Fruit fly (Drosophila melanogaster): Measurements from ENCODE around the gene CG46467.

The CG46467 gene

dm6 chr3R:9878026-9878997, 3.8 kb downstream of the CG46467 start:
- no peak for TF ChIP-seq noc (tag; optimal IDR thresholded peaks at IDR 0.05)

DNA sequence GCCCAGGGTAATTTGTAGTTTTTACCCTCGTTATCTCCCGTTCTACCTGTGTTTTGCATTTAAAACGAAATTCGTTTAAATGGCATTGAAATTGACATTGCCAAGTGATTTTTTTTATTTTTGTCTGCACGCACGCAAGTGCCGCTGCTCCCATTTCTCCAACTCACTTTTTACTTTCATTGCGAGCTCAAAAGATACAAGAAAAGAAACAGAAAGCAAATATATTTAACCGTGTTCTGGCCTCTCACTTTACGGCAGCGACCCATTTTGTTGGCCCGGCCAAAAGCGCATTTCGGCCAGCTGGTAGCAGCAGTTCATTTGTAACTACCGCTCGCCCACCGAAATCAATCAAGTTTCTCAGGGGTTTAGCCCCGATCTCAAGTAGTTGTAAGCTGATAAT, 4.8 kb downstream of the CG46467 start:
- TF ChIP-seq noc (tag; optimal IDR thresholded peaks at IDR 0.05), result no peak

DNA sequence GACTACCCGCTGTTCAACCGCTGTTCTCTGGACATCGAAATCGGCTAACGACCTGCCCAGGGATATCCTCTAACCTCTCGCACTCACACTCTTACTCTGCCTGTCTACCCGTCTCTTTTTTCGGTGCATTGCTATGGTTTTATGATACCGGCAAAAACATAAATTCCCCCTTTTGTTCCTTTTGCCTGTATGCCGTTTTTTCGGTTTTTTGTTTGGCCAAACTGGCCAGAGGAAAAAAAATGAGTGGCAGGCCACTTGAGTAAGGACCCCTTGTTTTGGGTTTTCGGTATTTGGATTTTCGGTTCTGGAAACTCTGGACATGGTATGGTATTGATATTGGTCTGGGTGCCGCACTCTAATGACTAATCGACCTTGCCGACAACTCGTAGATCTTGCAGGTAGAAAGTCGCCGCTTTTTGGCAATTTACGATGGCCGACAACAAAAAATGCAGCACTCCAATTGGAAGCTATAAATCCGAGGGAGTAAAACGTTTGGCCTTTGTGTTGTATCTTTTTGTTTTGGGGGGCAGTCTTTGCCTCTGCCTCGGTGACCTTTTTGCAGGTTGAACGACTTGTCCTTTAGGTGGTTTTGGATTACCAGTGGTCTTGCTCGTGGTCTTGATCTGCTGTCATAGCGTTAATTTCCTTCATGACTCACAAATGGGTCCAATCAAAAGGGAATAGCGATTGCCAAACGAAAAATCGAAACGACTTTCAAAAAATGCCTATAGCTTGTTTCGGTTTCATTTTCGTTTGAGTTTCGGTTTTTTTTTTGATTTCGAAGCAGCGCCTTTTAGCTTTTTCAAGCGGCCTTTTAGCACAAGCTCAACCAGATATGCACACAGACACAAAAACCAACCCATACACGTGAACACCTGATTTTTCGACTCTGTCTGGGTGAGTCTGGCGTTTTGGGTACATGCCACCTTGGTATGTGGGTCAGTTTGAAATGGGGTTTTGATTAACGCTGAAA, 5.7 kb downstream of the CG46467 start:
- no peak for TF ChIP-seq noc (tag; optimal IDR thresholded peaks at IDR 0.05)

DNA sequence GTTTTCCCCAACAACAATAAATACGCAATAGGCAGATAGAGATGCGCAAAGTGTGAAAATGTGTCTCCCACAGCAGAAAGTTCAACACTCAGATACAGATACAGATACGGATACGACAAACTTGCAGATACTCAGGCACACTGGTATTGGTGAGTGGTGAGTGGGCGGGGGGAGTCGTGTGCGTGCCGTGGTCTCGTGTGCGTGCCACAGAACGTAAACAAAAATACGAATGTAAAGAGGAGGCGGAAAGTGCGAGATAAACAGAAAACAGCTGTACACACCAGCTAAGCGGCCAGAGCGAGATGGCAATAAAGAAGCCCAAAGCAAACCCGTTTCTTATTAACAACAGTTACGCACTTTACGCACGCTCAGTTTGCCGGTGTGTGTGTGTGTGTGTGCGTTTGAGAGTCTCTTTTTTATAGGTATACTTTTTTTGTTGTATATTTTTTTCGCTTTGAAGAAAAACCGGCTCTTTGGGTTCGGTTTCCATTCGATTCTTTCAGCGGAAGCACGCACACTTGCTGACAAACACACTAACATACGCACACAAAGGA, 6.9 kb downstream of the CG46467 start:
- peak; percentile 44 for TF ChIP-seq noc (tag; optimal IDR thresholded peaks at IDR 0.05)

- no peak for TF ChIP-seq noc (tag; optimal IDR thresholded peaks at IDR 0.05)
Measured at dm6 chr3R:9882019-9882418, 7.5 kb downstream of the CG46467 start.

DNA sequence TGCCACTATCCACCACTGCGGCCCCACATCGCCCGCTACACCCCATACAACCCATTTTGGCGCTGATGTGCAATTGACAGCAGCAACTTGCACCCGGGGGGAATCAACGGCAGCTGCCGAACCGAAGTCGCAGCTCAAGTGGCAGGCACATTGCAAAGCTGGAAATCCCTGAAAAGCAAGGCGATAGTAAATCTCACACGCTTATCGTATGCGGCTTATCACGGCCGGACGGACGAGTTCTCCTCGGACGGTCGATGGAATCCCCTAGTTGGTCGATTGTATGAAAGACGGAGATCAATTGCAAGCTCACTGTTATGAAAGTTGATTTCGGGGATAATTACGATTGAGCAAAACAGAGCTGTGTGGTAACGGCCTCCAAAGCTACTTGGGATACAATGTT, 8.3 kb downstream of the CG46467 start:
- TF ChIP-seq noc (tag; optimal IDR thresholded peaks at IDR 0.05), result no peak

dm6 chr3R:9883248-9883939, 8.9 kb downstream of the CG46467 start:
- TF ChIP-seq noc (tag; optimal IDR thresholded peaks at IDR 0.05), result no peak

DNA sequence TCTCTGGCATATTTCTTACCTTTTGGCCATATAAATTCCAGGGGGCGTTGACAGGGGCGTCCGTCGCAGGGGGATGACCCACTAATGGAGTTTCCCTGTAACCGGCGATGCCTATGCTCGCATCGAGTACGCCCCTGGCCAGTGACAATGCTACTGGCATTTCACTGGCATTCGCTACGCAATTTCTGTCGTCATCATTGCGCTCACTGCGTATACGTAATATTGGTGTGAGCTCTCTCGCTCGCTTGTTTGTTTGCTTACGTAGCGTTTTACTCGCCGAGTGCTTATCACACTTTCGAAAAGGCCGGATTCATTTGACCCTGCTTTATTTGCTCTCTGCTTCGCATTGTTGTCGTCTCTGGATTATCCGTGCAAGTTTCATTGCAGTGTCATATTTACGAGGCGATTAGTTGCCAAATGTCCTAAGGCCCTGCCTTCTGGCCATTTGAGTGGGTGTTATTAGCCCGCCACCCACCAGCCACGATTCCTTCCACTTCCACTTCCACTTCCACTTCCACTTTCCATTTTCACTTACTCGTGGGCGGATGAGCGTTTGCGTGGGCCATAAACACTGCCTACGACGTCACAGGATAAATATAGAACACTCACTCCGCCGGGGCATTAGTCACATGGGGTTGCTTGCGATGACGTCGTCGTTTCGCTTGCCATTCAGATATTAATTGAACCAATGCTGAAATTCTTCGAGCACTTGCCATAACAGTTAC, 10.1 kb downstream of the CG46467 start:
- TF ChIP-seq noc (tag; optimal IDR thresholded peaks at IDR 0.05), result peak; percentile 30

dm6 chr3R:9885464-9886340, 11.2 kb downstream of the CG46467 start:
- no peak for TF ChIP-seq noc (tag; optimal IDR thresholded peaks at IDR 0.05)

DNA sequence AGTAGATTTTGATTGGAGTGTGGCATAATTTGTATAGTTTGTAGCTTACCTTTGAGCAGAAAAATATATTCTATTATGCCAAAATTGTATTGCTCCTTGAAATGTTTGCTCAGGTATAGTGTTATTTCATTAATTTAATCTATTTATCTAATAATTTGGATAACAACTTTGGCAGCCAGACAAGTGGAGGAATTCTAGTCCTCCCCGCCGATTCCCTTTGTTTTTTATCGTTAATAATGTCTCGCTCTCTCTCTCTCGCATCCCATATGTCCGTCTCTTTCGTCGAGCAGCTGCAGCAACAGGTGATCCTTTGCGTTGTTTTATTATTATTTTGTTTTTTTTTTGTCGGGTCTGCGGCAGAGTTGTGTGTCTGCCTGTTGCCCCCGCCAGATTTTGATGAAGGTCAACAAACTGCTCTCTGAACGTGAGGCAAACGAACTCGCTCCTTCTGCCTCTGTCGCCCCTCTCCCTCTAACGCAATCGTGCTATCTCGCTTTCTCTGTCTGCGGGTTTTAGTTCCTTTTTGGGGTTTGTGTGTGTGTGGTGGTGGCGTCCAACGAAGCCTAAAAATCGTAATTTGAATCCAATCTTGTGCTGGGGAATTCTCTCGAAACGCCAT, 12.0 kb downstream of the CG46467 start:
- TF ChIP-seq noc (tag; optimal IDR thresholded peaks at IDR 0.05), result no peak

dm6 chr3R:9888668-9889302, 14.3 kb downstream of the CG46467 start:
- TF ChIP-seq noc (tag; optimal IDR thresholded peaks at IDR 0.05), result no peak

dm6 chr3R:9889776-9890175, 15.3 kb downstream of the CG46467 start:
- no peak for TF ChIP-seq noc (tag; optimal IDR thresholded peaks at IDR 0.05)

All from whole organism, larva.